Worm (Caenorhabditis elegans) whole organism, L4 larva: ENCODE measurements around the gene smvt-1.
A peak's percentile ranks its signal among the peaks of the same experiment; 100 is the strongest.

Source experiments
- D1046.2 ChIP-seq: fragments of 200-800 bp; sonication (Bioruptor generic); IDR thresholded peaks from 2 replicates; pipeline ENCODE4 v1.3.6; 2022; ENCODE audit warnings: missing genetic modification characterization, missing compliant biosample characterization
- F26F4.8 ChIP-seq: fragments of 200-800 bp; sonication (Bioruptor generic); conservative IDR thresholded peaks from 2 replicates; pipeline ENCODE4 v1.3.6; 2022; ENCODE audit warnings: missing genetic modification characterization, missing compliant biosample characterization
- F37D6.2 ChIP-seq: sonication (generic microtip); optimal IDR thresholded peaks from 2 replicates; lab custom pipeline; 2016; ENCODE audit warnings: mild to moderate bottlenecking, missing genetic modification characterization, missing compliant biosample characterization
- F44E2.7 ChIP-seq: fragments of 200-800 bp; sonication (Bioruptor generic); IDR thresholded peaks from 2 replicates; pipeline ENCODE4 v2.1.2; 2022; ENCODE audit warnings: missing genetic modification characterization, missing compliant biosample characterization
- F49E8.2 ChIP-seq: sonication (generic microtip); optimal IDR thresholded peaks from 2 replicates; lab custom pipeline; 2016; ENCODE audit warnings: missing compliant biosample characterization, mild to moderate bottlenecking, missing genetic modification characterization, borderline replicate concordance
- Y105C5A.15 ChIP-seq: fragments of 200-800 bp; sonication (Bioruptor generic); IDR thresholded peaks from 2 replicates; pipeline ENCODE4 v1.3.6; 2022; ENCODE audit warnings: missing genetic modification characterization, missing compliant biosample characterization
- Y48G9A.11 ChIP-seq: fragments of 200-800 bp; sonication (Bioruptor generic); IDR thresholded peaks from 2 replicates; pipeline ENCODE4 v1.3.6; 2022; ENCODE audit warnings: missing genetic modification reagents, missing genetic modification characterization, missing compliant biosample characterization
- ZK546.5 ChIP-seq, 2 experiments: sonication (generic microtip); optimal IDR thresholded peaks; 2 replicates each; lab custom pipeline; 2017; ENCODE audit warnings: missing biosample characterization in 2 of 2, missing genetic modification characterization in 2 of 2
- aha-1 ChIP-seq: fragments of 150-350 bp; peaks from one replicate; lab custom pipeline; 2014; ENCODE audit warnings: missing biosample characterization, missing genetic modification characterization
- aly-2 ChIP-seq: sonication (generic microtip); optimal IDR thresholded peaks from 2 replicates; lab custom pipeline; 2018; ENCODE audit warnings: missing biosample characterization, missing genetic modification characterization
- ama-1 ChIP-seq: fragments of 150-350 bp; optimal IDR thresholded peaks from 2 replicates; lab custom pipeline; 2014; ENCODE audit warnings: inconsistent platforms, mixed read lengths
- attf-4 ChIP-seq: sonication (generic microtip); optimal IDR thresholded peaks from 3 replicates; lab custom pipeline; 2017; ENCODE audit warnings: missing biosample characterization, missing genetic modification characterization
- ceh-28 ChIP-seq: fragments of 150-350 bp; optimal IDR thresholded peaks from 2 replicates; lab custom pipeline; 2014; ENCODE audit warnings: missing biosample characterization, missing genetic modification reagents, missing genetic modification characterization
- ces-1 ChIP-seq: fragments of 150-350 bp; sonication (generic microtip); optimal IDR thresholded peaks from 4 replicates; lab custom pipeline; 2014; ENCODE audit warnings: missing biosample characterization, missing genetic modification reagents, missing genetic modification characterization
- cey-2 ChIP-seq: sonication (generic microtip); optimal IDR thresholded peaks from 3 replicates; lab custom pipeline; 2017; ENCODE audit warnings: missing genetic modification characterization, mild to moderate bottlenecking, missing compliant biosample characterization, antibody characterized with exemption, borderline replicate concordance; ENCODE audit not compliant: insufficient read depth
- daf-8 ChIP-seq: fragments of 200-800 bp; sonication (Bioruptor generic); IDR thresholded peaks from 2 replicates; pipeline ENCODE4 v1.3.6; 2022; ENCODE audit warnings: missing genetic modification characterization, missing compliant biosample characterization
- dmd-6 ChIP-seq: fragments of 200-800 bp; sonication (Bioruptor generic); IDR thresholded peaks from 2 replicates; pipeline ENCODE4 v1.3.6; 2022; ENCODE audit warnings: missing genetic modification reagents, missing genetic modification characterization, missing compliant biosample characterization
- dmd-9 ChIP-seq: fragments of 200-800 bp; sonication (Bioruptor generic); IDR thresholded peaks from 2 replicates; pipeline ENCODE4 v1.3.6; 2022; ENCODE audit warnings: missing genetic modification reagents, missing genetic modification characterization, missing compliant biosample characterization
- dpl-1 ChIP-seq: fragments of 150-350 bp; optimal IDR thresholded peaks from 2 replicates; lab custom pipeline; 2014; ENCODE audit warnings: missing biosample characterization, missing genetic modification reagents, missing genetic modification characterization
- duxl-1 ChIP-seq: sonication (generic microtip); optimal IDR thresholded peaks from 2 replicates; lab custom pipeline; 2016; ENCODE audit warnings: mild to moderate bottlenecking, missing genetic modification characterization, moderate library complexity, missing compliant biosample characterization; ENCODE audit not compliant: poor library complexity
- dve-1 ChIP-seq: sonication (generic microtip); optimal IDR thresholded peaks from 2 replicates; lab custom pipeline; 2017; ENCODE audit warnings: antibody characterized with exemption, mild to moderate bottlenecking, missing genetic modification characterization, missing compliant biosample characterization; ENCODE audit not compliant: insufficient read depth
- egl-27 ChIP-seq: sonication (generic microtip); optimal IDR thresholded peaks from 3 replicates; lab custom pipeline; 2017; ENCODE audit warnings: missing biosample characterization, missing genetic modification reagents, missing genetic modification characterization
- hmg-1.1 ChIP-seq: fragments of 200-800 bp; sonication (Bioruptor generic); IDR thresholded peaks from 2 replicates; pipeline ENCODE4 v1.3.6; 2022; ENCODE audit warnings: missing genetic modification reagents, missing genetic modification characterization, missing compliant biosample characterization
- jun-1 ChIP-seq: fragments of 150-350 bp; optimal IDR thresholded peaks from 2 replicates; lab custom pipeline; 2014; ENCODE audit warnings: missing biosample characterization, missing genetic modification reagents, missing genetic modification characterization
- lin-1 ChIP-seq: fragments of 200-800 bp; sonication (Bioruptor generic); IDR thresholded peaks from 2 replicates; pipeline ENCODE4 v1.3.6; 2022; ENCODE audit warnings: missing genetic modification reagents, missing genetic modification characterization, missing compliant biosample characterization
- lin-15B ChIP-seq: fragments of 150-350 bp; sonication (generic microtip); optimal IDR thresholded peaks from 3 replicates; lab custom pipeline; 2014; ENCODE audit warnings: missing biosample characterization, missing genetic modification characterization
- lir-3 ChIP-seq: sonication (generic microtip); optimal IDR thresholded peaks from 2 replicates; lab custom pipeline; 2016; ENCODE audit warnings: mild to moderate bottlenecking, missing genetic modification characterization, missing compliant biosample characterization
- madf-5 ChIP-seq, 2 experiments: fragments of 200-800 bp; sonication (Bioruptor generic); IDR thresholded peaks; 2 replicates each; pipeline ENCODE4 v1.3.6; 2022; ENCODE audit warnings: missing compliant biosample characterization in 2 of 2, missing genetic modification characterization in 2 of 2
- mdl-1 ChIP-seq, 2 experiments: fragments of 150-350 bp in 1 of 2; sonication (generic microtip) in 1 of 2; optimal IDR thresholded peaks; 2 replicates each; lab custom pipeline; 2014 to 2017; ENCODE audit warnings: missing biosample characterization in 2 of 2, missing genetic modification characterization in 2 of 2
- mxl-2 ChIP-seq: fragments of 200-800 bp; sonication (Bioruptor generic); conservative IDR thresholded peaks from 2 replicates; pipeline ENCODE4 v1.3.6; 2022; ENCODE audit warnings: missing genetic modification reagents, missing genetic modification characterization, missing compliant biosample characterization
- mxl-3 ChIP-seq: fragments of 200-800 bp; sonication (Bioruptor generic); optimal IDR thresholded peaks from 2 replicates; lab custom pipeline; 2018; ENCODE audit warnings: mild to moderate bottlenecking, missing genetic modification characterization, missing compliant biosample characterization
- nhr-102 ChIP-seq: sonication (generic microtip); optimal IDR thresholded peaks from 2 replicates; lab custom pipeline; 2016; ENCODE audit warnings: mild to moderate bottlenecking, missing genetic modification characterization, moderate library complexity, missing compliant biosample characterization
- nhr-11 ChIP-seq: fragments of 150-350 bp; optimal IDR thresholded peaks from 2 replicates; lab custom pipeline; 2014; ENCODE audit warnings: missing biosample characterization, missing genetic modification characterization
- nhr-111 ChIP-seq: fragments of 200-800 bp; sonication (Bioruptor generic); optimal IDR thresholded peaks from 2 replicates; lab custom pipeline; 2018; ENCODE audit warnings: mild to moderate bottlenecking, missing genetic modification characterization, missing compliant biosample characterization
- nhr-41 ChIP-seq: fragments of 200-800 bp; sonication (Bioruptor generic); IDR thresholded peaks from 2 replicates; pipeline ENCODE4 v1.3.6; 2022; ENCODE audit warnings: missing genetic modification reagents, missing genetic modification characterization, missing compliant biosample characterization
- nhr-48 ChIP-seq: sonication (generic microtip); optimal IDR thresholded peaks from 2 replicates; lab custom pipeline; 2016; ENCODE audit warnings: mild to moderate bottlenecking, missing genetic modification characterization, missing compliant biosample characterization
- nhr-6 ChIP-seq: fragments of 150-350 bp; optimal IDR thresholded peaks from 2 replicates; lab custom pipeline; 2014; ENCODE audit warnings: missing biosample characterization, missing genetic modification characterization
- nhr-77 ChIP-seq: fragments of 150-350 bp; optimal IDR thresholded peaks from 2 replicates; lab custom pipeline; 2014; ENCODE audit warnings: missing biosample characterization, missing genetic modification characterization
- pha-4 ChIP-seq, 2 experiments: fragments of 150-350 bp in 1 of 2; fragments of 200-800 bp in 1 of 2; sonication (Bioruptor generic) in 1 of 2; IDR thresholded peaks in 1 of 2; optimal IDR thresholded peaks in 1 of 2; 2 replicates each; pipeline versions ENCODE4 v1.3.6 to Lab custom; 2014 to 2022; ENCODE audit warnings: missing genetic modification characterization in 2 of 2, missing genetic modification reagents in 2 of 2, missing biosample characterization in 1 of 2, missing compliant biosample characterization in 1 of 2
- php-3 ChIP-seq: fragments of 200-800 bp; sonication (Bioruptor generic); IDR thresholded peaks from 2 replicates; pipeline ENCODE4 v1.3.6; 2022; ENCODE audit warnings: missing genetic modification reagents, missing genetic modification characterization, missing compliant biosample characterization
- pqm-1 ChIP-seq: sonication (generic microtip); optimal IDR thresholded peaks from 2 replicates; lab custom pipeline; 2017; ENCODE audit warnings: missing biosample characterization, missing genetic modification characterization
- rbr-2 ChIP-seq: sonication (generic microtip); optimal IDR thresholded peaks from 2 replicates; lab custom pipeline; 2016; ENCODE audit warnings: missing genotype, missing genetic modification characterization, missing compliant biosample characterization
- sdz-12 ChIP-seq: fragments of 200-800 bp; sonication (Bioruptor generic); optimal IDR thresholded peaks from 2 replicates; lab custom pipeline; 2018; ENCODE audit warnings: mild to moderate bottlenecking, missing genetic modification characterization, missing compliant biosample characterization
- set-16 ChIP-seq: fragments of 200-800 bp; sonication (Bioruptor generic); IDR thresholded peaks from 2 replicates; pipeline ENCODE4 v1.3.6; 2022; ENCODE audit warnings: missing genetic modification reagents, missing genetic modification characterization, missing compliant biosample characterization
- snpc-1.2 ChIP-seq: fragments of 200-800 bp; sonication (Bioruptor generic); IDR thresholded peaks from 2 replicates; pipeline ENCODE4 v1.3.6; 2022; ENCODE audit warnings: missing genetic modification reagents, missing genetic modification characterization, missing compliant biosample characterization
- snpc-4 ChIP-seq: fragments of 150-350 bp; optimal IDR thresholded peaks from 2 replicates; lab custom pipeline; 2014; ENCODE audit warnings: missing biosample characterization, missing genetic modification characterization
- spr-1 ChIP-seq: sonication (generic microtip); optimal IDR thresholded peaks from 2 replicates; lab custom pipeline; 2016; ENCODE audit warnings: mild to moderate bottlenecking, missing genetic modification characterization, missing compliant biosample characterization
- tag-97 ChIP-seq: fragments of 200-800 bp; sonication (Bioruptor generic); IDR thresholded peaks from 2 replicates; pipeline ENCODE4 v1.3.6; 2022; ENCODE audit warnings: missing genetic modification characterization, missing compliant biosample characterization
- unc-130 ChIP-seq: sonication (generic microtip); optimal IDR thresholded peaks from 2 replicates; lab custom pipeline; 2016; ENCODE audit warnings: missing genetic modification reagents, missing genetic modification characterization, missing compliant biosample characterization
- unc-39 ChIP-seq: sonication (generic microtip); optimal IDR thresholded peaks from 2 replicates; lab custom pipeline; 2017; ENCODE audit warnings: missing biosample characterization, missing genetic modification characterization
- zag-1 ChIP-seq: fragments of 150-350 bp; optimal IDR thresholded peaks from 2 replicates; lab custom pipeline; 2014; ENCODE audit warnings: missing biosample characterization, missing genetic modification characterization
- zfp-3 ChIP-seq: fragments of 200-800 bp; sonication (Bioruptor generic); conservative IDR thresholded peaks from 2 replicates; pipeline ENCODE4 v1.3.6; 2022; ENCODE audit warnings: missing genetic modification reagents, missing genetic modification characterization, missing compliant biosample characterization
- ztf-7 ChIP-seq: fragments of 150-350 bp; optimal IDR thresholded peaks from 2 replicates; lab custom pipeline; 2014; ENCODE audit warnings: missing biosample characterization, missing genetic modification characterization

Gene smvt-1

ce11 chrX:2544645-2545044 is 4.1 kb downstream of the smvt-1 start (continued):
- TF ChIP-seq unc-39 (no peak), sdz-12 (GFP tag; lab: Kevin White, UChicago) (no peak), attf-4 (tag; lab: Kevin White, UChicago) (no peak), nhr-102 (tag; lab: Kevin White, UChicago) (no peak), egl-27 (tag; lab: Kevin White, UChicago) (no peak), lir-3 (no peak), madf-5 (GFP tag; IDR thresholded peaks at IDR 0.05; lab: Robert Waterston, UW) (no peak), php-3 (GFP tag; lab: Robert Waterston, UW) (peak; percentile 83), set-16 (GFP tag; lab: Robert Waterston, UW) (no peak), spr-1 (tag; lab: Kevin White, UChicago) (no peak), rbr-2 (tag; lab: Kevin White, UChicago) (no peak), lin-15B (tag; lab: Kevin White, UChicago) (no peak), tag-97 (GFP tag; lab: Robert Waterston, UW) (no peak), snpc-1.2 (GFP tag; lab: Robert Waterston, UW) (no peak), dpl-1 (GFP tag; lab: Kevin White, UChicago) (no peak), pha-4 (GFP tag; IDR thresholded peaks at IDR 0.05; lab: Robert Waterston, UW) (no peak), pha-4 (tag; optimal IDR thresholded peaks at IDR 0.05; lab: Kevin White, UChicago) (no peak), F44E2.7 (no peak), aly-2 (tag; lab: Kevin White, UChicago) (no peak), jun-1 (no peak), ama-1 (lab: Kevin White, UChicago) (no peak), F49E8.2 (no peak), Y48G9A.11 (GFP tag; lab: Robert Waterston, UW) (no peak), hmg-1.1 (no peak), duxl-1 (tag; lab: Kevin White, UChicago) (no peak), unc-130 (GFP tag; lab: Kevin White, UChicago) (no peak), ceh-28 (no peak), aha-1 (no peak), nhr-41 (GFP tag; lab: Robert Waterston, UW) (no peak), mxl-2 (GFP tag; lab: Robert Waterston, UW) (no peak), nhr-48 (tag; lab: Kevin White, UChicago) (no peak), dmd-6 (GFP tag; lab: Robert Waterston, UW) (peak; percentile 64), Y105C5A.15 (GFP tag; lab: Robert Waterston, UW) (no peak), ztf-7 (no peak), cey-2 (tag; lab: Kevin White, UChicago) (no peak), zag-1 (no peak), mxl-3 (peak; percentile 7), dve-1 (tag; lab: Kevin White, UChicago) (peak; percentile 49), mdl-1 (tag; optimal IDR thresholded peaks at IDR 0.05; lab: Kevin White, UChicago) (no peak), F37D6.2 (tag; lab: Kevin White, UChicago) (no peak), D1046.2 (GFP tag; lab: Robert Waterston, UW) (no peak), zfp-3 (GFP tag; lab: Robert Waterston, UW) (no peak), snpc-4 (tag; lab: Kevin White, UChicago) (no peak), ces-1 (GFP tag; lab: Kevin White, UChicago) (no peak), nhr-6 (tag; lab: Kevin White, UChicago) (no peak), F26F4.8 (no peak), dmd-9 (GFP tag; lab: Robert Waterston, UW) (no peak), pqm-1 (tag; lab: Kevin White, UChicago) (peak; percentile 70), nhr-77 (tag; lab: Kevin White, UChicago) (peak; percentile 4), nhr-111 (GFP tag; lab: Kevin White, UChicago) (no peak), lin-1 (GFP tag; lab: Robert Waterston, UW) (no peak), nhr-11 (tag; lab: Kevin White, UChicago) (no peak), ZK546.5 (tag; optimal IDR thresholded peaks at IDR 0.05; lab: Kevin White, UChicago) (no peak), daf-8 (GFP tag; lab: Robert Waterston, UW) (no peak)
